Worm (Caenorhabditis elegans) whole organism, young adult: ENCODE data around the gene ddr-1.

Experiments
- B0019.2 ChIP-seq: fragments of 200-800 bp; sonication (Bioruptor generic); conservative IDR thresholded peaks from 2 replicates; pipeline ENCODE4 v1.3.6; 2022; ENCODE audit warnings: missing genetic modification reagents, missing genetic modification characterization, missing compliant biosample characterization
- F22D6.2 ChIP-seq: sonication (generic microtip); optimal IDR thresholded peaks from 2 replicates; lab custom pipeline; 2016; ENCODE audit warnings: mild to moderate bottlenecking, missing genetic modification characterization, missing compliant biosample characterization
- F33H1.4 ChIP-seq: fragments of 200-800 bp; sonication (Bioruptor generic); IDR thresholded peaks from 2 replicates; pipeline ENCODE4 v1.3.6; 2022; ENCODE audit warnings: missing genetic modification reagents, missing genetic modification characterization, missing compliant biosample characterization
- K12H6.12 ChIP-seq: fragments of 200-800 bp; sonication (Bioruptor generic); optimal IDR thresholded peaks from 2 replicates; lab custom pipeline; 2018; ENCODE audit warnings: mild to moderate bottlenecking, missing genetic modification characterization, missing compliant biosample characterization
- T07F8.4 ChIP-seq: sonication (generic microtip); optimal IDR thresholded peaks from 2 replicates; lab custom pipeline; 2016; ENCODE audit warnings: mild to moderate bottlenecking, missing genetic modification characterization, moderate library complexity, missing compliant biosample characterization
- attf-5 ChIP-seq: fragments of 200-800 bp; sonication (Bioruptor generic); optimal IDR thresholded peaks from 2 replicates; lab custom pipeline; 2018; ENCODE audit warnings: mild to moderate bottlenecking, missing genetic modification characterization, missing compliant biosample characterization
- bed-2 ChIP-seq: fragments of 200-800 bp; sonication (Bioruptor generic); IDR thresholded peaks from 2 replicates; pipeline ENCODE4 v1.3.6; 2022; ENCODE audit warnings: missing genetic modification reagents, missing genetic modification characterization, missing compliant biosample characterization
- cebp-1 ChIP-seq, 2 experiments: fragments of 200-800 bp in 1 of 2; sonication (Bioruptor generic) in 1 of 2; sonication (generic microtip) in 1 of 2; IDR thresholded peaks in 1 of 2; optimal IDR thresholded peaks in 1 of 2; 2 replicates each; pipeline versions ENCODE4 v1.3.6 to Lab custom; 2017 to 2022; ENCODE audit warnings: missing compliant biosample characterization in 2 of 2, missing genetic modification characterization in 2 of 2, mild to moderate bottlenecking in 1 of 2, missing genetic modification reagents in 1 of 2, moderate library complexity in 1 of 2
- ceh-58 ChIP-seq: fragments of 200-800 bp; sonication (Bioruptor generic); IDR thresholded peaks from 2 replicates; pipeline ENCODE4 v1.3.6; 2022; ENCODE audit warnings: missing genetic modification characterization, missing compliant biosample characterization
- dpl-1 ChIP-seq: fragments of 150-350 bp; optimal IDR thresholded peaks from 2 replicates; lab custom pipeline; 2014; ENCODE audit warnings: missing biosample characterization, missing genetic modification reagents, missing genetic modification characterization
- egrh-3 ChIP-seq: fragments of 200-800 bp; sonication (Bioruptor generic); IDR thresholded peaks from 2 replicates; pipeline ENCODE4 v1.3.6; 2022; ENCODE audit warnings: missing genetic modification reagents, missing genetic modification characterization, missing compliant biosample characterization
- ets-4 ChIP-seq: fragments of 200-800 bp; sonication (Bioruptor generic); optimal IDR thresholded peaks from 2 replicates; lab custom pipeline; 2018; ENCODE audit warnings: mild to moderate bottlenecking, missing genetic modification characterization, missing compliant biosample characterization
- hmg-20 ChIP-seq: fragments of 200-800 bp; sonication (Bioruptor generic); IDR thresholded peaks from 2 replicates; pipeline ENCODE4 v1.3.6; 2022; ENCODE audit warnings: missing genetic modification reagents, missing genetic modification characterization, missing compliant biosample characterization
- let-526 ChIP-seq: fragments of 200-800 bp; sonication (Bioruptor generic); IDR thresholded peaks from 2 replicates; pipeline ENCODE4 v1.3.6; 2022; ENCODE audit warnings: missing genetic modification reagents, missing genetic modification characterization, missing compliant biosample characterization
- madf-10 ChIP-seq: sonication (generic microtip); optimal IDR thresholded peaks from 2 replicates; lab custom pipeline; 2016; ENCODE audit warnings: mild to moderate bottlenecking, missing genetic modification characterization, missing compliant biosample characterization
- mel-28 ChIP-seq: sonication (generic microtip); optimal IDR thresholded peaks from 2 replicates; lab custom pipeline; 2016; ENCODE audit warnings: borderline replicate concordance, mild to moderate bottlenecking, missing genetic modification characterization, missing compliant biosample characterization
- nhr-120 ChIP-seq: fragments of 200-800 bp; sonication (Bioruptor generic); IDR thresholded peaks from 2 replicates; pipeline ENCODE4 v1.3.6; 2022; ENCODE audit warnings: missing genetic modification characterization, missing compliant biosample characterization
- nhr-179 ChIP-seq: sonication (generic microtip); optimal IDR thresholded peaks from 2 replicates; lab custom pipeline; 2016; ENCODE audit warnings: mild to moderate bottlenecking, missing genetic modification characterization, missing compliant biosample characterization
- nhr-27 ChIP-seq: fragments of 200-800 bp; sonication (Bioruptor generic); optimal IDR thresholded peaks from 2 replicates; lab custom pipeline; 2018; ENCODE audit warnings: mild to moderate bottlenecking, missing genetic modification characterization, moderate library complexity, missing compliant biosample characterization
- nhr-80 ChIP-seq: sonication (generic microtip); optimal IDR thresholded peaks from 2 replicates; lab custom pipeline; 2016; ENCODE audit warnings: missing genetic modification characterization, missing compliant biosample characterization
- pha-4 ChIP-seq: fragments of 150-350 bp; sonication (generic microtip); optimal IDR thresholded peaks from 2 replicates; lab custom pipeline; 2014; ENCODE audit warnings: missing biosample characterization, missing genetic modification reagents, missing genetic modification characterization
- snpc-3.4 ChIP-seq: sonication (generic microtip); optimal IDR thresholded peaks from 2 replicates; lab custom pipeline; 2017; ENCODE audit warnings: missing genetic modification characterization, mild to moderate bottlenecking, missing compliant biosample characterization, antibody characterized with exemption, moderate library complexity, missing genotype, missing genetic modification reagents
- somi-1 ChIP-seq: fragments of 200-800 bp; sonication (Bioruptor generic); optimal IDR thresholded peaks from 2 replicates; lab custom pipeline; 2018; ENCODE audit warnings: mild to moderate bottlenecking, missing genetic modification characterization, missing compliant biosample characterization
- zfh-2 ChIP-seq: fragments of 200-800 bp; sonication (Bioruptor generic); conservative IDR thresholded peaks from 2 replicates; pipeline ENCODE4 v1.3.6; 2022; ENCODE audit warnings: missing genetic modification reagents, missing genetic modification characterization, missing compliant biosample characterization
- ztf-28 ChIP-seq: fragments of 200-800 bp; sonication (Bioruptor generic); IDR thresholded peaks from 2 replicates; pipeline ENCODE4 v1.3.6; 2022; ENCODE audit warnings: missing genetic modification reagents, missing genetic modification characterization, missing compliant biosample characterization

Gene ddr-1

DNA sequence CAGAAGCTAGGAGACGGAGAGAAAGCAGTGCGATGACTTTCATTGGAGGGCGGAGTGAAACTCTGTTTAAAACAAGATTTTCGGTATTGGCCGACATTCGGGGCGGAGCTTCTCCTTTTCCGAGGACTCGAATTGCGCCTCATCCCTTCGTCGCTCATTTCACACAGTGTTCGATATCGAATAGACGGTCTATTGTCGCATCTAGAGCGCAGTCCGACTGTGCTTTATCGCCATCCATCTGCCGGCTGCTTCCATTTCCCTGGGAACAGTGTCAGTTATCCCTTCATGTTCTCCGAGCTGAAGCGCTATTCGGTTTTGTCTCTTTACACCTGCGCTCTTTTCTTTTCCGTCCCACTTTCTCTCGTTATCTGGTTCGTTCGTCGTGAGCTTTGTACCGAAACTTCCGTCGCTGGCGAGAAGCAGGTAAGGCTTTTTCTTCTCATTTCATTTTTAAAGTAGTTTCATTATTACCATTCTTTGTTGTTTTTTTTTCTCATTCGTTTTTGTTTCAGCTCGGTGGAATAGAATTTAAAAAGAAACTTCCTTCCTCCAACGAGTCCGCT lies 31.9 kb downstream of the ddr-1 start, which contains the start of the genes bus-8A and bus-8B:
bus-8A (plus strand) TSS at position 96 of the 563 bp plus-strand sequence.
bus-8B (plus strand) TSS at position 513 of the 563 bp plus-strand sequence.
- TF ChIP-seq K12H6.12 (tag; lab: Kevin White, UChicago) (no peak), mel-28 (tag; lab: Kevin White, UChicago) (no peak), let-526 (GFP tag; lab: Robert Waterston, UW) (no peak), zfh-2 (GFP tag; lab: Robert Waterston, UW) (0 out of 2 replicates have a peak, but pooled peaks have one; percentile 34)

DNA sequence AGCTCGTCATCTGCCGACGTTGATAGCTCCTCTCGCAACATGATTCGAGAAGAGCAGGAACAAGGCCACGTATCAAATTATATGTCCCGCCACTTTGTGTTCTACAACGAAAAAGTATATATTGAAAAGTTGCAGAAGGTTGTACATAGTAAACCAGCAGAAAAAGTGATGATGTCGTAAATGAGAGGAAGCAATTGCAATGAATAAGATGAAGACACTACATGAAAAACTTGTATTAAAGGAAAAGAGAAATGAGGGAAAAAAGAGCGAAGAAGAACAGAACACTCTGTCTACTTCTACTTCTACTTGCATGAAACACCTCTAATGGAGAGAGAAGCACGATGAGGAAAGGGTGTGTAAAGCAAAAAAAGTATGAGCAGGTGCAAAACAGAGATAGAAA lies 44.1 kb downstream of the ddr-1 start, which contains the start of gene T23F2.2:
T23F2.2 (minus strand) TSS at position 101 of the 400 bp plus-strand sequence.
- TF ChIP-seq nhr-179 = no peak
- TF ChIP-seq madf-10 (tag; lab: Kevin White, UChicago) = no peak
- TF ChIP-seq pha-4 (tag; lab: Kevin White, UChicago) = no peak
- TF ChIP-seq attf-5 (GFP tag; lab: Kevin White, UChicago) = no peak
- TF ChIP-seq nhr-27 (tag; lab: Kevin White, UChicago) = no peak
- no peak for TF ChIP-seq cebp-1 (GFP tag; IDR thresholded peaks at IDR 0.05; lab: Robert Waterston, UW)
- TF ChIP-seq cebp-1 (tag; optimal IDR thresholded peaks at IDR 0.05; lab: Kevin White, UChicago) = no peak

DNA sequence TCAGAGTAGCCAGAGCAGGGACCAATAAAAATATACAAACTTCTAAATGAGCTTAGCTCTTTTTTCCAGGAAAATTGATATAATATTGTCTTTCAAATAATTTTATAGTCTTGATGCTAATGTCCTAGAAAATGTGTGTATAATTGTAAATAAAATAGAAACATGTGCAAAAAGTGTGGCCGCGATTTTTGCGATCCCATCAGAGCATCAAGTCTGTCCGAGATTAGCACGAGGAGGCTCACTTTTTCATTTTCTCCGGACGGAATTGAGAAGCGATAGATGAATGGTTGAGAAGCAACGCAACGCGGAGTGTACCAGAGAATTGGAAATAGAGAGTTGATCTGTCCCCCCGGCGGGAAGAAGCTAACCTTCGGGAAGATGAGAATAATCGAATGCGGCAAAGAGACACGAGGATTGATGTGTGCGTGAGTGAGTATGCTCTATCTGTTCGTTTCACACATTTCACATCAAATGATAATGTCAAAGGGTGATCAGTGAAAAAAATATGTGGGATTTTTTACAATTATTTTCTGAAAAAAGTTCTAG lies 45.5 kb downstream of the ddr-1 start:
- TF ChIP-seq somi-1 (GFP tag; lab: Kevin White, UChicago) (no peak), attf-5 (GFP tag; lab: Kevin White, UChicago) (no peak), nhr-120 (GFP tag; lab: Robert Waterston, UW) (no peak), mel-28 (tag; lab: Kevin White, UChicago) (no peak), ets-4 (GFP tag; lab: Kevin White, UChicago) (no peak), T07F8.4 (no peak), snpc-3.4 (tag; lab: Kevin White, UChicago) (no peak), cebp-1 (GFP tag; IDR thresholded peaks at IDR 0.05; lab: Robert Waterston, UW) (no peak), cebp-1 (tag; optimal IDR thresholded peaks at IDR 0.05; lab: Kevin White, UChicago) (no peak)

DNA sequence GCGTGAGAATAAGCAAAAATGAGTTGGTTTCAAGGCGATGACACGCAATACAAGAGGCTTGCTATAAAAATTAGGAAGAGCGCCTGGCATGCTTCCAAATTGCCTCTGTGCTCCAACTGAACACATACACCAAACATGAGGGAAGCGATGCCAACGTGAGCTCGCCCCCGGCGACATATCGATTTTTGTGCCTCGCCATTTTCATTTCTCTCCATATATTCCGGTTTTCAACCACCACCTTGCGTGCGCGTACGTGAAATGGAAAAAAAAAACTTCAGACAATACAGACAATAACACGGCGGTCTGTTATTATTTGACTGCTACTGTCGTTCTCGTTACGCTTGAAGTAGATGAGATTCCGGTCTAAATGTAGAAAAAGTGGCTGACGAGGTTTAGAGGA lies 46.9 kb downstream of the ddr-1 start:
- TF ChIP-seq hmg-20 = no peak
- TF ChIP-seq ceh-58 = 0 out of 2 replicates have a peak, but pooled peaks have one; percentile 7

DNA sequence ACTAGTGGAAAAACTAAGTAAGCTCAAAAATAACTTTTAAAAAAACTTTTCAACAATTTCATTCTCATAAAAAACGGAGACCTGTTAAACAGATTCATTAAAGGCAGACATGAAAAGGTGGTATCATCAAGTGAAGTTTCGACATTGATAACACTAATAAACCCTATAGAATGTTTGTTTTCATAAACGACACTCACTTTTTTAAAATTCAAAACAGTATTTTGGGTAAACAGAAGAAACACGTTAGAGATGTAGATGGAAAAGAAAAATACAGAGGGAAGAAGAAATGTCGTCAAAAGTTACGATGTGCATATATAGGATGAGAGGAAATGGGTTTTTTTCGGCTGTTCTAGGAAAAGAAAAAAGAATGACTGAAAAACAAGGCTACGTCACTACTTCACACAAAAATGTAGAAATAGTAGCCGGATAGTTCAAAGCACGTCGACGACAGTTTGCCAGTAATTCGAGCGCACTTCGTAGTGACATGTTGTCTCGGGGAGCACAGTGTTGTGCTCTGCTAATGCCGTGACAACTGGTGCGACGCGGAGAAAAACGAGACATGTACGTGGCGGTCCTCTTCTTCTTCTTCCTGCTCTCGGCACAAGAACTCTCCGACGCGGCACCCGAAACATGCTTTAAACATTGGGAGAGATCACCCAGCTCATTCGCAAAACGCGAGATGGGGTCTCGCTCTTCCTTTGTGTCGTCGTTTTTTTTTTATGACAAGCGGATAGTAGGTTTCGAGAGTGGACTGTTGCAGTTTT lies 48.3 kb downstream of the ddr-1 start:
- TF ChIP-seq F33H1.4 (GFP tag; lab: Robert Waterston, UW) = no peak
- TF ChIP-seq zfh-2 (GFP tag; lab: Robert Waterston, UW) = peak; percentile 58
- 0 out of 2 replicates have a peak, but pooled peaks have one; percentile 9 for TF ChIP-seq bed-2 (GFP tag; lab: Robert Waterston, UW)
- peak; percentile 22 for TF ChIP-seq nhr-80

DNA sequence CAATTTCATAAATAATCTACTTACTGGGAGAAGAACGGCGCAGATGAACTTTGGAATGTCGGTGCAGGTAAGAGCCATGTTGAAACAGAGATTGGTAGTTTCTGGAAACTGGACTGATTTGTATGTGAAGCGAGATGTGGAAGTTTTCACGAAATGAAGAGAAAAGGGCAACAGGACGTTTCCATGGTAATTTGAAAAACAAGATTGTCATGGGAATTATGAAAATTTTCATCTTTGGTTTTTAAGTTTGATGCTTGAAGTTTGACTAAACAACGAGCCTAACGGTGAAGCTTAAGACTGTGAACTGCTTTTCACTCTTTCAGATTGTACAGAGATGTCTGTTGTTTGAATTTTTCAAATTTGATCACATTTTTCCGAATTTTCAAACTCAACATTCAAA lies 51.2 kb downstream of the ddr-1 start, which contains the start of gene T23F2.3:
T23F2.3 (minus strand) TSS at position 101 of the 400 bp plus-strand sequence.
- TF ChIP-seq egrh-3 (GFP tag; lab: Robert Waterston, UW) (no peak), dpl-1 (GFP tag; lab: Kevin White, UChicago) (no peak), F22D6.2 (tag; lab: Kevin White, UChicago) (no peak), B0019.2 (GFP tag; lab: Robert Waterston, UW) (no peak), ztf-28 (GFP tag; lab: Robert Waterston, UW) (no peak)
